Worm (Caenorhabditis elegans): ENCODE data around the gene C47G2.3.

DNA sequence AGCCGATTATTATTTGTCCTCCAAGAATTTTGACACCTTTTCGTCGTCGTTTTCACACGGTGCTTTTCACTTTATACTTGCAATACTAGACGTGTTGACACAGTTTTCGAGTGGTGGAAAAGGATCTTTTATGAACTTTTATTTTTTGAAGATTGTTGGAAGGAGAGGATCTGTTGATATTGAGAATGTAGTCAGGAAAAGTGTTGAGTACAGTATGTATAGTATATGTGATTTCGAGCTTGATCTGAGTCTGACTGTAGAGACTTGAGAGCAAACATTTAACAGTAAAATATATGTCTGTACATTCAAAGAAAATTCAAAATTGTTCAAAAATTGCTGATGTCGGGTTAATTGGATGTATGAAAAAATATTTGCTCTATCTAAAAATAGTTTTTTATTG lies 46.2 kb upstream of the C47G2.3 start:
- TF ChIP-seq him-1 (tag; optimal IDR thresholded peaks at IDR 0.05): no peak
- TF ChIP-seq W03F9.2 (tag; optimal IDR thresholded peaks at IDR 0.05): no peak
- no peak for TF ChIP-seq dao-5 (tag; optimal IDR thresholded peaks at IDR 0.05)
